Worm (Caenorhabditis elegans) whole organism, late embryonic: Measurements from ENCODE around the gene sre-2.

Source experiments
- ama-1 ChIP-seq: fragments of 150-350 bp; optimal IDR thresholded peaks from 2 replicates; lab custom pipeline; 2014
- ceh-31 ChIP-seq: sonication (generic microtip); optimal IDR thresholded peaks from 2 replicates; lab custom pipeline; 2016; ENCODE audit warnings: missing genetic modification characterization, missing compliant biosample characterization
- ceh-45 ChIP-seq: fragments of 200-800 bp; sonication (Bioruptor generic); IDR thresholded peaks from 2 replicates; pipeline ENCODE4 v1.3.6; 2022; ENCODE audit warnings: missing genetic modification reagents, missing genetic modification characterization, missing compliant biosample characterization
- dmd-4 ChIP-seq: sonication (generic microtip); optimal IDR thresholded peaks from 2 replicates; lab custom pipeline; 2016; ENCODE audit warnings: borderline replicate concordance, missing genetic modification characterization, missing compliant biosample characterization
- hlh-6 ChIP-seq: sonication (generic microtip); optimal IDR thresholded peaks from 2 replicates; lab custom pipeline; 2016; ENCODE audit warnings: missing genotype, missing genetic modification characterization, missing compliant biosample characterization
- hlh-8 ChIP-seq: sonication (generic microtip); optimal IDR thresholded peaks from 2 replicates; lab custom pipeline; 2016; ENCODE audit warnings: missing genotype, missing genetic modification characterization, missing compliant biosample characterization
- nfya-1 ChIP-seq: sonication (generic microtip); optimal IDR thresholded peaks from 2 replicates; lab custom pipeline; 2017; ENCODE audit warnings: missing genetic modification characterization, mild to moderate bottlenecking, missing compliant biosample characterization, antibody characterized with exemption, moderate library complexity
- odd-2 ChIP-seq: sonication (generic microtip); optimal IDR thresholded peaks from 2 replicates; lab custom pipeline; 2017; ENCODE audit warnings: antibody characterized with exemption, mild to moderate bottlenecking, missing genetic modification characterization, missing compliant biosample characterization
- pat-9 ChIP-seq: fragments of 200-800 bp; sonication (Bioruptor generic); optimal IDR thresholded peaks from 2 replicates; lab custom pipeline; 2018; ENCODE audit warnings: mild to moderate bottlenecking, missing genetic modification characterization, moderate library complexity, missing compliant biosample characterization
- sdc-2 ChIP-seq: sonication (generic microtip); optimal IDR thresholded peaks from 2 replicates; lab custom pipeline; 2016; ENCODE audit warnings: missing genotype, missing genetic modification characterization, missing compliant biosample characterization
- tbx-7 ChIP-seq: sonication (generic microtip); optimal IDR thresholded peaks from 2 replicates; lab custom pipeline; 2016; ENCODE audit warnings: missing genotype, missing genetic modification characterization, missing compliant biosample characterization
- ttx-3 ChIP-seq: sonication (generic microtip); optimal IDR thresholded peaks from 2 replicates; lab custom pipeline; 2016; ENCODE audit warnings: missing genetic modification reagents, missing genetic modification characterization, missing compliant biosample characterization
- unc-86 ChIP-seq: sonication (generic microtip); optimal IDR thresholded peaks from 2 replicates; lab custom pipeline; 2016; ENCODE audit warnings: missing genetic modification characterization, missing compliant biosample characterization
- zip-5 ChIP-seq: sonication (generic microtip); optimal IDR thresholded peaks from 2 replicates; lab custom pipeline; 2016; ENCODE audit warnings: missing genetic modification characterization, missing compliant biosample characterization

Gene sre-2

DNA sequence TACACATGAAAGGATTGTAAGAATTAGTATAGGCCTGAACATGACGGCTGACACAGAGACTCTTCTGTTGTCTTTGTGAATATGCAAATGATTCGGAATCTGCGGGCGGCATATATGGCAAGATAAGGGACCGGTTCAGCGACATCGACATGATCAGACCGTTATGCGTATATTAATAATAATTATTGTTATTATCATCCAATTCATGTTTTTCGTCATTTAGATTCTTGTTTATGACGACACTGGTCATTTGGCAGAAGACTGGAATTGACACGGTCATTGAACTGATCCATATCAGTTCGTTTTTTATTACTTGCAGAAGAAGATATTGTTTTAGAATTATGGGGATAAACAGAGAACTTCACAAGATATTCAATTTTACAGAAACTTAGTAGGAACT is 51.5 kb downstream of the sre-2 start, which contains the start of gene mtre-1:
TSS of gene mtre-1 (minus strand) at position 101 of the 400 bp plus-strand sequence.
- TF ChIP-seq tbx-7 (tag; lab: Kevin White, UChicago) (no peak), zip-5 (tag; lab: Kevin White, UChicago) (no peak), sdc-2 (tag; lab: Kevin White, UChicago) (no peak), ceh-31 (tag; lab: Kevin White, UChicago) (no peak), ttx-3 (tag; lab: Kevin White, UChicago) (no peak), pat-9 (tag; lab: Kevin White, UChicago) (no peak), ama-1 (lab: Kevin White, UChicago) (no peak), hlh-8 (tag; lab: Kevin White, UChicago) (no peak), hlh-6 (tag; lab: Kevin White, UChicago) (no peak), odd-2 (tag; lab: Kevin White, UChicago) (no peak), unc-86 (tag; lab: Kevin White, UChicago) (no peak), dmd-4 (tag; lab: Kevin White, UChicago) (no peak), nfya-1 (tag; lab: Kevin White, UChicago) (no peak), ceh-45 (GFP tag; lab: Robert Waterston, UW) (no peak)
